Fruit fly (Drosophila melanogaster) Kc167 (cell line): ENCODE measurements around the gene CG13086.

ENCODE experiments used
- Myc ChIP-seq: fragments of >200 bp; optimal IDR thresholded peaks from 2 replicates; lab custom pipeline; 2017; ENCODE audit warnings: missing external identifiers
- Sin3A ChIP-seq: fragments of >200 bp; optimal IDR thresholded peaks from 2 replicates; lab custom pipeline; 2018; ENCODE audit warnings: missing external identifiers
- h ChIP-seq: fragments of >200 bp; optimal IDR thresholded peaks from 3 replicates; lab custom pipeline; 2018; ENCODE audit warnings: missing external identifiers
- insv ChIP-seq: fragments of >200 bp; optimal IDR thresholded peaks from 3 replicates; lab custom pipeline; 2018; ENCODE audit warnings: missing external identifiers
- psq ChIP-seq: fragments of >200 bp; optimal IDR thresholded peaks from 2 replicates; lab custom pipeline; 2017; ENCODE audit warnings: missing external identifiers
- ttk ChIP-seq: sonication (Bioruptor generic); optimal IDR thresholded peaks from 2 replicates; lab custom pipeline; 2017; ENCODE audit warnings: missing external identifiers

CG13086 gene

dm6 chr2L:19364075-19364474 lies at the start of gene CG13086:
TSS of gene CG13086 (plus strand) at chr2L:19364375.
- no peak for TF ChIP-seq Myc
- TF ChIP-seq insv (lab: Kevin White, UChicago), result no peak
- no peak for TF ChIP-seq h (lab: Kevin White, UChicago)
- no peak for TF ChIP-seq ttk (lab: Kevin White, UChicago)
- no peak for TF ChIP-seq psq (lab: Kevin White, UChicago)
- TF ChIP-seq Sin3A (lab: Kevin White, UChicago), result no peak

- no peak for TF ChIP-seq psq (lab: Kevin White, UChicago)
- no peak for TF ChIP-seq insv (lab: Kevin White, UChicago)
- no peak for TF ChIP-seq h (lab: Kevin White, UChicago)
- TF ChIP-seq ttk (lab: Kevin White, UChicago), result no peak
- no peak for TF ChIP-seq Myc
- TF ChIP-seq Sin3A (lab: Kevin White, UChicago), result no peak
These were observed 49.6 kb upstream of the CG13086 start for dm6 chr2L:19314589-19314988.

- TF ChIP-seq psq (lab: Kevin White, UChicago), result no peak
- TF ChIP-seq insv (lab: Kevin White, UChicago), result no peak
- no peak for TF ChIP-seq h (lab: Kevin White, UChicago)
- TF ChIP-seq ttk (lab: Kevin White, UChicago), result no peak
- no peak for TF ChIP-seq Myc
These were observed 46.4 kb upstream of the CG13086 start for dm6 chr2L:19317778-19318177.

- TF ChIP-seq ttk (lab: Kevin White, UChicago) (no peak), Sin3A (lab: Kevin White, UChicago) (no peak), h (lab: Kevin White, UChicago) (no peak), insv (lab: Kevin White, UChicago) (no peak), psq (lab: Kevin White, UChicago) (no peak), Myc (no peak)
These were observed 44.8 kb upstream of the CG13086 start for dm6 chr2L:19319334-19319733.

dm6 chr2L:19320787-19321593 lies 43.2 kb upstream of the CG13086 start:
- TF ChIP-seq psq (lab: Kevin White, UChicago), result no peak
- no peak for TF ChIP-seq Myc
- TF ChIP-seq ttk (lab: Kevin White, UChicago), result no peak
- no peak for TF ChIP-seq h (lab: Kevin White, UChicago)
- no peak for TF ChIP-seq Sin3A (lab: Kevin White, UChicago)
- no peak for TF ChIP-seq insv (lab: Kevin White, UChicago)

dm6 chr2L:19322744-19323143 lies 41.4 kb upstream of the CG13086 start:
- TF ChIP-seq h (lab: Kevin White, UChicago) (no peak), Myc (no peak), insv (lab: Kevin White, UChicago) (no peak), psq (lab: Kevin White, UChicago) (no peak), ttk (lab: Kevin White, UChicago) (no peak), Sin3A (lab: Kevin White, UChicago) (no peak)

- TF ChIP-seq insv (lab: Kevin White, UChicago) (no peak), Sin3A (lab: Kevin White, UChicago) (no peak), ttk (lab: Kevin White, UChicago) (no peak), Myc (no peak), psq (lab: Kevin White, UChicago) (no peak), h (lab: Kevin White, UChicago) (no peak)
These were observed 40.6 kb upstream of the CG13086 start for dm6 chr2L:19323530-19324023.

- no peak for TF ChIP-seq h (lab: Kevin White, UChicago)
- no peak for TF ChIP-seq Sin3A (lab: Kevin White, UChicago)
- no peak for TF ChIP-seq insv (lab: Kevin White, UChicago)
- no peak for TF ChIP-seq ttk (lab: Kevin White, UChicago)
- TF ChIP-seq psq (lab: Kevin White, UChicago), result no peak
- TF ChIP-seq Myc, result no peak
These were observed 39.4 kb upstream of the CG13086 start for dm6 chr2L:19324737-19325136.

- TF ChIP-seq h (lab: Kevin White, UChicago) (no peak), psq (lab: Kevin White, UChicago) (no peak), Myc (no peak), Sin3A (lab: Kevin White, UChicago) (no peak), ttk (lab: Kevin White, UChicago) (no peak), insv (lab: Kevin White, UChicago) (no peak)
These were observed 38.8 kb upstream of the CG13086 start for dm6 chr2L:19325420-19325819.

dm6 chr2L:19326819-19327425 lies 37.3 kb upstream of the CG13086 start:
- TF ChIP-seq Myc, result no peak
- TF ChIP-seq h (lab: Kevin White, UChicago), result no peak
- no peak for TF ChIP-seq ttk (lab: Kevin White, UChicago)
- no peak for TF ChIP-seq psq (lab: Kevin White, UChicago)
- TF ChIP-seq Sin3A (lab: Kevin White, UChicago), result no peak
- TF ChIP-seq insv (lab: Kevin White, UChicago), result no peak

dm6 chr2L:19327828-19328227 lies 36.3 kb upstream of the CG13086 start:
- no peak for TF ChIP-seq psq (lab: Kevin White, UChicago)
- TF ChIP-seq Sin3A (lab: Kevin White, UChicago), result no peak
- no peak for TF ChIP-seq h (lab: Kevin White, UChicago)
- TF ChIP-seq insv (lab: Kevin White, UChicago), result no peak
- TF ChIP-seq Myc, result no peak
- no peak for TF ChIP-seq ttk (lab: Kevin White, UChicago)
